Fruit fly (Drosophila melanogaster) whole organism, adult: ENCODE measurements around the gene CG8500.

Experiments used
- CG11617 ChIP-seq: fragments of 200-800 bp; sonication (Bioruptor generic); optimal IDR thresholded peaks from 2 replicates; lab custom pipeline; 2017; ENCODE audit warnings: mild to moderate bottlenecking, missing biosample characterization, missing genetic modification reagents, missing genetic modification characterization
- CG12768 ChIP-seq: fragments of 200-800 bp; sonication (Bioruptor generic); optimal IDR thresholded peaks from 2 replicates; lab custom pipeline; 2017; ENCODE audit warnings: missing biosample characterization, missing genetic modification characterization, mild to moderate bottlenecking, moderate library complexity, missing genetic modification reagents
- CG14711 ChIP-seq: fragments of 200-800 bp; sonication (Bioruptor generic); optimal IDR thresholded peaks from 2 replicates; lab custom pipeline; 2018; ENCODE audit warnings: missing biosample characterization, mild to moderate bottlenecking, missing genetic modification characterization, moderate library complexity
- CG1620 ChIP-seq: fragments of 200-800 bp; sonication (Bioruptor generic); optimal IDR thresholded peaks from 2 replicates; lab custom pipeline; 2016; ENCODE audit warnings: missing biosample characterization, missing genetic modification characterization
- CG33017 ChIP-seq: fragments of 200-800 bp; sonication (Bioruptor generic); optimal IDR thresholded peaks from 2 replicates; lab custom pipeline; 2018; ENCODE audit warnings: missing biosample characterization, mild to moderate bottlenecking, missing genetic modification characterization, moderate library complexity
- CG5204 ChIP-seq: fragments of 200-800 bp; sonication (Bioruptor generic); optimal IDR thresholded peaks from 2 replicates; lab custom pipeline; 2016; ENCODE audit warnings: missing biosample characterization, missing genetic modification characterization
- CG7045 ChIP-seq: fragments of 200-800 bp; sonication (Bioruptor generic); optimal IDR thresholded peaks from 2 replicates; lab custom pipeline; 2017; ENCODE audit warnings: missing biosample characterization, mild to moderate bottlenecking, missing genetic modification characterization
- CG7101 ChIP-seq: fragments of 200-800 bp; sonication (Bioruptor generic); optimal IDR thresholded peaks from 2 replicates; lab custom pipeline; 2018; ENCODE audit warnings: missing biosample characterization, mild to moderate bottlenecking, missing genetic modification characterization, moderate library complexity
- Clk ChIP-seq: fragments of 200-800 bp; sonication (Bioruptor generic); optimal IDR thresholded peaks from 2 replicates; lab custom pipeline; 2017; ENCODE audit warnings: missing biosample characterization, missing genetic modification characterization
- Crg-1 ChIP-seq: fragments of 200-800 bp; sonication (Bioruptor generic); optimal IDR thresholded peaks from 2 replicates; lab custom pipeline; 2016; ENCODE audit warnings: missing biosample characterization, missing genetic modification characterization
- Hr96 ChIP-seq: fragments of 200-800 bp; sonication (Bioruptor generic); optimal IDR thresholded peaks from 2 replicates; lab custom pipeline; 2016; ENCODE audit warnings: missing biosample characterization, missing genetic modification characterization
- Mnt ChIP-seq: fragments of 200-800 bp; sonication (Bioruptor generic); optimal IDR thresholded peaks from 2 replicates; lab custom pipeline; 2016; ENCODE audit warnings: missing biosample characterization, mild to moderate bottlenecking, missing genetic modification characterization
- bab1 ChIP-seq: fragments of 200-800 bp; sonication (Bioruptor generic); optimal IDR thresholded peaks from 3 replicates; lab custom pipeline; 2019; ENCODE audit warnings: missing biosample characterization, mild to moderate bottlenecking, missing genetic modification characterization, moderate library complexity
- cic ChIP-seq: fragments of 200-800 bp; sonication (Bioruptor generic); optimal IDR thresholded peaks from 2 replicates; lab custom pipeline; 2017; ENCODE audit warnings: missing biosample characterization, mild to moderate bottlenecking, missing genetic modification characterization, moderate library complexity
- cnc ChIP-seq, 2 experiments: fragments of >200 bp; optimal IDR thresholded peaks; 2 replicates each; lab custom pipeline; 2017
- kay ChIP-seq: fragments of 200-800 bp; sonication (Bioruptor generic); peaks from one replicate; lab custom pipeline; 2016; ENCODE audit warnings: missing biosample characterization, missing genetic modification characterization, borderline replicate concordance
- ovo ChIP-seq: fragments of 200-800 bp; sonication (Bioruptor generic); optimal IDR thresholded peaks from 2 replicates; lab custom pipeline; 2016; ENCODE audit warnings: missing biosample characterization, missing genetic modification characterization
- pad ChIP-seq: fragments of 200-800 bp; sonication (Bioruptor generic); optimal IDR thresholded peaks from 3 replicates; lab custom pipeline; 2017; ENCODE audit warnings: missing biosample characterization, missing genetic modification characterization, mild to moderate bottlenecking, moderate library complexity, missing genetic modification reagents
- tj ChIP-seq: fragments of 200-800 bp; sonication (Bioruptor generic); optimal IDR thresholded peaks from 3 replicates; lab custom pipeline; 2017; ENCODE audit warnings: missing biosample characterization, mild to moderate bottlenecking, missing genetic modification characterization, moderate library complexity
- toe ChIP-seq: fragments of 200-800 bp; sonication (Bioruptor generic); optimal IDR thresholded peaks from 2 replicates; lab custom pipeline; 2016; ENCODE audit warnings: missing biosample characterization, missing genetic modification characterization

The CG8500 gene

dm6 chr3R:9800644-9801330 lies 16.3 kb downstream of the CG8500 start, which contains the start of the genes CG9467 and CG8526:
Gene CG9467 (minus strand): TSS chr3R:9801026.
Gene CG8526 (plus strand): TSS chr3R:9801280.
- TF ChIP-seq CG7045 (GFP tag; lab: Kevin White, UChicago) (peak; percentile 64), CG1620 (peak; percentile 63), CG5204 (no peak), CG14711 (peak; percentile 66), Clk (GFP tag; lab: Kevin White, UChicago) (peak; percentile 37), cnc (optimal IDR thresholded peaks at IDR 0.05; lab: Kevin White, UChicago) (no peak), CG7101 (tag; lab: Kevin White, UChicago) (peak; percentile 68), kay (no peak), toe (GFP tag; lab: Kevin White, UChicago) (peak; percentile 82), Hr96 (GFP tag; lab: Kevin White, UChicago) (no peak), Crg-1 (GFP tag; lab: Kevin White, UChicago) (peak; percentile 66), CG11617 (GFP tag; lab: Kevin White, UChicago) (peak; percentile 73), cic (no peak), ovo (GFP tag; lab: Kevin White, UChicago) (peak; percentile 85), CG33017 (tag; lab: Kevin White, UChicago) (no peak), CG12768 (peak; percentile 60), tj (peak; percentile 61), pad (peak; percentile 65), Mnt (peak; percentile 63), bab1 (GFP tag; lab: Kevin White, UChicago) (peak; percentile 59)

- TF ChIP-seq CG12768 (peak; percentile 79), CG11617 (GFP tag; lab: Kevin White, UChicago) (peak; percentile 86), tj (peak; percentile 78), ovo (GFP tag; lab: Kevin White, UChicago) (peak; percentile 2), CG14711 (peak; percentile 32), pad (peak; percentile 87), CG5204 (no peak), Crg-1 (GFP tag; lab: Kevin White, UChicago) (peak; percentile 36), cic (peak; percentile 81), Hr96 (GFP tag; lab: Kevin White, UChicago) (peak; percentile 67), CG33017 (tag; lab: Kevin White, UChicago) (peak; percentile 58), CG1620 (no peak), cnc (optimal IDR thresholded peaks at IDR 0.05; lab: Kevin White, UChicago) (no peak), CG7045 (GFP tag; lab: Kevin White, UChicago) (peak; percentile 68), Clk (GFP tag; lab: Kevin White, UChicago) (peak; percentile 37), CG7101 (tag; lab: Kevin White, UChicago) (peak; percentile 19), kay (no peak), Mnt (peak; percentile 67), bab1 (GFP tag; lab: Kevin White, UChicago) (no peak)
Measured at dm6 chr3R:9808946-9809545, 24.6 kb downstream of the CG8500 start, which contains the start of gene FBXO11. Gene FBXO11 (minus strand): TSS chr3R:9809368.

- TF ChIP-seq cic (no peak), kay (no peak), Clk (GFP tag; lab: Kevin White, UChicago) (no peak), pad (no peak), CG11617 (GFP tag; lab: Kevin White, UChicago) (no peak), Mnt (no peak), ovo (GFP tag; lab: Kevin White, UChicago) (no peak), tj (no peak)
Measured at dm6 chr3R:9812447-9812846, 28.0 kb downstream of the CG8500 start, which contains the start of gene CG8534. Gene CG8534 (plus strand): TSS chr3R:9812747.

- TF ChIP-seq kay = no peak
- no peak for TF ChIP-seq CG1620
- no peak for TF ChIP-seq cnc (optimal IDR thresholded peaks at IDR 0.05; lab: Kevin White, UChicago)
- TF ChIP-seq Crg-1 (GFP tag; lab: Kevin White, UChicago) = no peak
- no peak for TF ChIP-seq Hr96 (GFP tag; lab: Kevin White, UChicago)
- TF ChIP-seq CG5204 = no peak
Measured at dm6 chr3R:9813861-9814260, 29.4 kb downstream of the CG8500 start, which contains the start of gene eloF. Gene eloF (plus strand): TSS chr3R:9814161.

dm6 chr3R:9816879-9817278 lies 32.4 kb downstream of the CG8500 start, which contains the start of gene CG16904:
Gene CG16904 (minus strand): TSS chr3R:9816979.
- TF ChIP-seq kay = no peak

- TF ChIP-seq Mnt (no peak), CG7101 (tag; lab: Kevin White, UChicago) (no peak), pad (no peak), Crg-1 (GFP tag; lab: Kevin White, UChicago) (no peak), CG11617 (GFP tag; lab: Kevin White, UChicago) (no peak), CG7045 (GFP tag; lab: Kevin White, UChicago) (no peak), tj (no peak), cic (no peak), Hr96 (GFP tag; lab: Kevin White, UChicago) (no peak), CG33017 (tag; lab: Kevin White, UChicago) (no peak), bab1 (GFP tag; lab: Kevin White, UChicago) (no peak), toe (GFP tag; lab: Kevin White, UChicago) (no peak), Clk (GFP tag; lab: Kevin White, UChicago) (no peak), CG14711 (no peak), kay (no peak), CG5204 (no peak), CG12768 (no peak), ovo (GFP tag; lab: Kevin White, UChicago) (no peak), CG1620 (no peak), cnc (optimal IDR thresholded peaks at IDR 0.05; lab: Kevin White, UChicago) (no peak)
Measured at dm6 chr3R:9818295-9818694, 33.8 kb downstream of the CG8500 start, which contains the start of gene CG9459. Gene CG9459 (minus strand): TSS chr3R:9818395.
